Worm (Caenorhabditis elegans) whole organism, young adult: Measurements from ENCODE around the gene pck-3.

Source experiments
- B0019.2 ChIP-seq: fragments of 200-800 bp; sonication (Bioruptor generic); conservative IDR thresholded peaks from 2 replicates; pipeline ENCODE4 v1.3.6; 2022; ENCODE audit warnings: missing genetic modification reagents, missing genetic modification characterization, missing compliant biosample characterization
- C06A6.2 ChIP-seq: fragments of 200-800 bp; sonication (Bioruptor generic); conservative IDR thresholded peaks from 2 replicates; pipeline ENCODE4 v1.3.6; 2022; ENCODE audit warnings: missing genetic modification characterization, missing compliant biosample characterization
- F33H1.4 ChIP-seq: fragments of 200-800 bp; sonication (Bioruptor generic); IDR thresholded peaks from 2 replicates; pipeline ENCODE4 v1.3.6; 2022; ENCODE audit warnings: missing genetic modification reagents, missing genetic modification characterization, missing compliant biosample characterization
- F37B4.10 ChIP-seq: fragments of 200-800 bp; sonication (Bioruptor generic); IDR thresholded peaks from 2 replicates; pipeline ENCODE4 v1.3.6; 2022; ENCODE audit warnings: missing genetic modification characterization, missing compliant biosample characterization
- F39B2.1 ChIP-seq: fragments of 200-800 bp; sonication (Bioruptor generic); IDR thresholded peaks from 2 replicates; pipeline ENCODE4 v1.3.6; 2022; ENCODE audit warnings: missing genetic modification reagents, missing genetic modification characterization, missing compliant biosample characterization
- F49E8.2 ChIP-seq: sonication (generic microtip); optimal IDR thresholded peaks from 3 replicates; lab custom pipeline; 2017; ENCODE audit warnings: missing genetic modification characterization, mild to moderate bottlenecking, missing compliant biosample characterization, antibody characterized with exemption, moderate library complexity; ENCODE audit not compliant: insufficient read depth
- F52B5.7 ChIP-seq: sonication (generic microtip); optimal IDR thresholded peaks from 2 replicates; lab custom pipeline; 2016; ENCODE audit warnings: mild to moderate bottlenecking, missing genetic modification characterization, missing compliant biosample characterization
- F57C9.4 ChIP-seq: sonication (generic microtip); optimal IDR thresholded peaks from 2 replicates; lab custom pipeline; 2017; ENCODE audit warnings: mild to moderate bottlenecking, missing genetic modification characterization, missing compliant biosample characterization
- K11D2.4 ChIP-seq: fragments of 200-800 bp; sonication (Bioruptor generic); IDR thresholded peaks from 2 replicates; pipeline ENCODE4 v1.3.6; 2022; ENCODE audit warnings: missing genetic modification reagents, missing genetic modification characterization, missing compliant biosample characterization
- Y53G8AR.9 ChIP-seq: fragments of 200-800 bp; sonication (Bioruptor generic); conservative IDR thresholded peaks from 2 replicates; pipeline ENCODE4 v1.3.6; 2022; ENCODE audit warnings: missing genetic modification reagents, missing genetic modification characterization, missing compliant biosample characterization
- chd-7 ChIP-seq: sonication (generic microtip); optimal IDR thresholded peaks from 2 replicates; lab custom pipeline; 2016; ENCODE audit warnings: mild to moderate bottlenecking, missing genetic modification characterization, moderate library complexity, missing compliant biosample characterization
- dpff-1 ChIP-seq: sonication (generic microtip); optimal IDR thresholded peaks from 2 replicates; lab custom pipeline; 2017; ENCODE audit warnings: mild to moderate bottlenecking, missing genetic modification characterization, missing compliant biosample characterization
- efl-1 ChIP-seq: fragments of 150-350 bp; optimal IDR thresholded peaks from 2 replicates; lab custom pipeline; 2014; ENCODE audit warnings: missing biosample characterization, missing genetic modification reagents, missing genetic modification characterization
- egl-18 ChIP-seq: fragments of 200-800 bp; sonication (Bioruptor generic); IDR thresholded peaks from 2 replicates; pipeline ENCODE4 v1.3.6; 2022; ENCODE audit warnings: missing genetic modification reagents, missing genetic modification characterization, missing compliant biosample characterization
- egl-44 ChIP-seq: fragments of 200-800 bp; sonication (Bioruptor generic); IDR thresholded peaks from 2 replicates; pipeline ENCODE4 v1.3.6; 2022; ENCODE audit warnings: missing genetic modification reagents, missing genetic modification characterization, missing compliant biosample characterization
- egrh-3 ChIP-seq: fragments of 200-800 bp; sonication (Bioruptor generic); IDR thresholded peaks from 2 replicates; pipeline ENCODE4 v1.3.6; 2022; ENCODE audit warnings: missing genetic modification reagents, missing genetic modification characterization, missing compliant biosample characterization
- ets-4 ChIP-seq: fragments of 200-800 bp; sonication (Bioruptor generic); optimal IDR thresholded peaks from 2 replicates; lab custom pipeline; 2018; ENCODE audit warnings: mild to moderate bottlenecking, missing genetic modification characterization, missing compliant biosample characterization
- gei-17 ChIP-seq: fragments of 200-800 bp; sonication (Bioruptor generic); optimal IDR thresholded peaks from 2 replicates; lab custom pipeline; 2018; ENCODE audit warnings: mild to moderate bottlenecking, missing genetic modification characterization, missing compliant biosample characterization
- hlh-12 ChIP-seq: sonication (generic microtip); optimal IDR thresholded peaks from 2 replicates; lab custom pipeline; 2016; ENCODE audit warnings: missing genetic modification characterization, missing compliant biosample characterization
- hmg-20 ChIP-seq: fragments of 200-800 bp; sonication (Bioruptor generic); IDR thresholded peaks from 2 replicates; pipeline ENCODE4 v1.3.6; 2022; ENCODE audit warnings: missing genetic modification reagents, missing genetic modification characterization, missing compliant biosample characterization
- let-526 ChIP-seq: fragments of 200-800 bp; sonication (Bioruptor generic); IDR thresholded peaks from 2 replicates; pipeline ENCODE4 v1.3.6; 2022; ENCODE audit warnings: missing genetic modification reagents, missing genetic modification characterization, missing compliant biosample characterization
- let-607 ChIP-seq, 2 experiments: fragments of 200-800 bp in 1 of 2; sonication (Bioruptor generic) in 1 of 2; sonication (generic microtip) in 1 of 2; optimal IDR thresholded peaks; 2 replicates each; lab custom pipeline; 2016 to 2018; ENCODE audit warnings: mild to moderate bottlenecking in 2 of 2, missing compliant biosample characterization in 2 of 2, missing genetic modification characterization in 2 of 2, moderate library complexity in 2 of 2, missing genotype in 1 of 2
- lin-35 ChIP-seq, 3 experiments: fragments of 150-350 bp in 2 of 3; sonication (generic microtip) in 1 of 3; optimal IDR thresholded peaks; 2 replicates each; lab custom pipeline; 2014 to 2018; ENCODE audit warnings: missing biosample characterization in 3 of 3, missing genetic modification characterization in 3 of 3, missing genetic modification reagents in 3 of 3
- lin-40 ChIP-seq: sonication (generic microtip); optimal IDR thresholded peaks from 2 replicates; lab custom pipeline; 2016; ENCODE audit warnings: missing genetic modification characterization, mild to moderate bottlenecking, missing compliant biosample characterization, missing genotype, missing genetic modification reagents
- lsl-1 ChIP-seq: fragments of 200-800 bp; sonication (Bioruptor generic); optimal IDR thresholded peaks from 2 replicates; lab custom pipeline; 2018; ENCODE audit warnings: mild to moderate bottlenecking, missing genetic modification characterization, moderate library complexity, missing compliant biosample characterization
- madf-6 ChIP-seq: fragments of 200-800 bp; sonication (Bioruptor generic); IDR thresholded peaks from 2 replicates; pipeline ENCODE4 v1.3.6; 2022; ENCODE audit warnings: missing genetic modification reagents, missing genetic modification characterization, missing compliant biosample characterization
- nfya-1 ChIP-seq: sonication (generic microtip); optimal IDR thresholded peaks from 2 replicates; lab custom pipeline; 2017; ENCODE audit warnings: antibody characterized with exemption, missing compliant biosample characterization, missing genetic modification characterization, borderline replicate concordance; ENCODE audit not compliant: insufficient read depth
- nhr-80 ChIP-seq: sonication (generic microtip); optimal IDR thresholded peaks from 2 replicates; lab custom pipeline; 2016; ENCODE audit warnings: missing genetic modification characterization, missing compliant biosample characterization
- nhr-90 ChIP-seq: sonication (generic microtip); optimal IDR thresholded peaks from 2 replicates; lab custom pipeline; 2016; ENCODE audit warnings: missing genotype, mild to moderate bottlenecking, missing genetic modification characterization, missing compliant biosample characterization
- pha-4 ChIP-seq: fragments of 150-350 bp; sonication (generic microtip); optimal IDR thresholded peaks from 2 replicates; lab custom pipeline; 2014; ENCODE audit warnings: missing biosample characterization, missing genetic modification reagents, missing genetic modification characterization
- snpc-4 ChIP-seq, 5 experiments: fragments of 150-350 bp in 1 of 5; sonication (generic microtip) in 4 of 5; optimal IDR thresholded peaks; 2 replicates each; lab custom pipeline; 2014 to 2018; ENCODE audit warnings: missing genetic modification characterization in 5 of 5, missing biosample characterization in 3 of 5, antibody characterized with exemption in 2 of 5, mild to moderate bottlenecking in 2 of 5, missing compliant biosample characterization in 2 of 5, missing genotype in 2 of 5, moderate library complexity in 2 of 5, missing genetic modification reagents in 1 of 5
- tbp1 ChIP-seq: fragments of 200-800 bp; sonication (Bioruptor generic); optimal IDR thresholded peaks from 2 replicates; lab custom pipeline; 2018; ENCODE audit warnings: mild to moderate bottlenecking, missing genetic modification characterization, missing compliant biosample characterization
- ztf-22 ChIP-seq: fragments of 200-800 bp; sonication (Bioruptor generic); optimal IDR thresholded peaks from 2 replicates; lab custom pipeline; 2018; ENCODE audit warnings: mild to moderate bottlenecking, missing genetic modification characterization, moderate library complexity, missing compliant biosample characterization

Gene pck-3

DNA sequence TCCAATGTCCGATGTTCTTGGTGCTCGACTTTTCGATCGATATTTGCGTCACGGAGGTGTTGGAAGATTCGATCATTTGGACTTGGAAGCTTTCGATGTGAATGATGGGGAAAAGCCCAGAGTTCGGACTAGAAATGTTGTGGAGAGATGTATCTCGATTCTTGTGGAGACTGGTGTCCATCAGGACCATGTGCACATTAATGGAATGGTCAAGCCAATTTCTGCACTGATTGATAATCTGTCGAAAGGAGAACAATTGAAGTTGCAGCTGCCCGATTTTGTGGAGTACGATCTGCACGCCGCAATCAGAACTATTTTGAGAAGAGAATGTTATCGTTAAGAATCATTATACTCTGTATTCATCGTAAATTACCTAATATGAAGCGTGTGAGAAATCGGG is 40.7 kb downstream of the pck-3 start (continued):
- TF ChIP-seq C06A6.2 (GFP tag; lab: Robert Waterston, UW) = no peak
- no peak for TF ChIP-seq hmg-20 (GFP tag; lab: Robert Waterston, UW)
- TF ChIP-seq B0019.2 = no peak
- no peak for TF ChIP-seq egl-18 (GFP tag; lab: Robert Waterston, UW)
- TF ChIP-seq nhr-80 (tag; lab: Kevin White, UChicago) = no peak
- 0 out of 2 replicates have a peak, but pooled peaks have one; percentile 49 for TF ChIP-seq Y53G8AR.9
- TF ChIP-seq ztf-22 (GFP tag; lab: Kevin White, UChicago) = no peak
- no peak for TF ChIP-seq egrh-3 (GFP tag; lab: Robert Waterston, UW)
- no peak for TF ChIP-seq madf-6
- TF ChIP-seq F52B5.7 (tag; lab: Kevin White, UChicago) = peak; percentile 49

- TF ChIP-seq tbp1 (GFP tag; lab: Kevin White, UChicago) (no peak), F39B2.1 (no peak), nhr-80 (tag; lab: Kevin White, UChicago) (peak; percentile 9), lin-35 (GFP tag; optimal IDR thresholded peaks at IDR 0.05; lab: Kevin White, UChicago) (no peak), chd-7 (tag; lab: Kevin White, UChicago) (no peak), efl-1 (GFP tag; lab: Kevin White, UChicago) (no peak), F49E8.2 (tag; lab: Kevin White, UChicago) (no peak), gei-17 (GFP tag; lab: Kevin White, UChicago) (no peak), hmg-20 (GFP tag; lab: Robert Waterston, UW) (no peak), lin-40 (tag; lab: Kevin White, UChicago) (peak; percentile 12), K11D2.4 (GFP tag; lab: Robert Waterston, UW) (no peak), egl-44 (GFP tag; lab: Robert Waterston, UW) (no peak), let-526 (GFP tag; lab: Robert Waterston, UW) (no peak), let-607 (tag; optimal IDR thresholded peaks at IDR 0.05; lab: Kevin White, UChicago) (peak in 1 of 2 experiments; percentile 27), nfya-1 (tag; lab: Kevin White, UChicago) (no peak), F57C9.4 (tag; lab: Kevin White, UChicago) (no peak), F37B4.10 (GFP tag; lab: Robert Waterston, UW) (no peak)
- TF ChIP-seq, all 124 proteins: peak for 3
Observed at ce11 chrIV:5939122-5939521, 42.7 kb downstream of the pck-3 start, which contains the start of gene mcu-1. Gene mcu-1 (minus strand): TSS chrIV:5939230.

DNA sequence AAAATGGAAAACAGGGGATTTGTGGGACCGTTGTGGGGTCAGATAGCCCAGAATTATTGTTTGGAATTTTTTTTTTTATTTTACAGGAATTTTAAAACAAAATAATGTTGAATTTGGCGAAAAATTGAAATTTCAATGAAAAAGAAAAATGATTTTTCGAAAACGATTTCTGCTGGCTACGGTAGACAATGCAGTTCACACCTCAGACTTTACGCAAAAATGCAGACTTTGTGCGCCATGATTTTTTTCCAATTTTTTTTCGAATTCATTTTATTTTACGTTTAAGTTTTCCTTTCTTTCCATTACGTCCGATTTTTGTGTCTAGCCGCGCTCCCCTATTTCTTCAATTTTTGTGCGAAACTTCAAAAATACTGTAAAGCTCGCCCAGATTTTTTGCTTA is 43.5 kb downstream of the pck-3 start:
- TF ChIP-seq nhr-90 (tag; lab: Kevin White, UChicago) = no peak
- TF ChIP-seq F33H1.4 (GFP tag; lab: Robert Waterston, UW) = 0 out of 2 replicates have a peak, but pooled peaks have one; percentile 15
- TF ChIP-seq dpff-1 = no peak
- TF ChIP-seq gei-17 (GFP tag; lab: Kevin White, UChicago) = no peak
- peak; percentile 18 for TF ChIP-seq snpc-4 (GFP tag; optimal IDR thresholded peaks at IDR 0.05; lab: Kevin White, UChicago)
- TF ChIP-seq snpc-4 (tag; optimal IDR thresholded peaks at IDR 0.05; lab: Kevin White, UChicago) = peak in 3 of 4 experiments; percentile 34 to 83 (median 78)
- TF ChIP-seq ets-4 (GFP tag; lab: Kevin White, UChicago) = no peak
- no peak for TF ChIP-seq hlh-12 (tag; lab: Kevin White, UChicago)
- TF ChIP-seq pha-4 = no peak
- peak; percentile 79 for TF ChIP-seq lsl-1 (GFP tag; lab: Kevin White, UChicago)
- TF ChIP-seq, all 124 proteins: peak for 3
